Worm (Caenorhabditis elegans) whole organism, mixed stage, embryonic: ENCODE results near the gene dmsr-7.

Source experiments
- bed-3 ChIP-seq: fragments of 200-800 bp; sonication (Bioruptor generic); optimal IDR thresholded peaks from 3 replicates; lab custom pipeline; 2018; ENCODE audit warnings: mild to moderate bottlenecking, missing genetic modification characterization, moderate library complexity, missing compliant biosample characterization
- blmp-1 ChIP-seq: fragments of 150-350 bp; optimal IDR thresholded peaks from 2 replicates; lab custom pipeline; 2014; ENCODE audit warnings: missing biosample characterization, missing genetic modification characterization
- ceh-43 ChIP-seq: fragments of 200-800 bp; sonication (Bioruptor generic); optimal IDR thresholded peaks from 2 replicates; lab custom pipeline; 2018; ENCODE audit warnings: mild to moderate bottlenecking, missing genetic modification characterization, moderate library complexity, missing compliant biosample characterization
- ces-1 ChIP-seq: fragments of 150-350 bp; optimal IDR thresholded peaks from 2 replicates; lab custom pipeline; 2014; ENCODE audit warnings: missing biosample characterization, missing genetic modification reagents, missing genetic modification characterization
- cnd-1 ChIP-seq: fragments of 200-800 bp; sonication (Bioruptor generic); optimal IDR thresholded peaks from 2 replicates; lab custom pipeline; 2018; ENCODE audit warnings: mild to moderate bottlenecking, missing genetic modification characterization, missing compliant biosample characterization
- drap-1 ChIP-seq: fragments of 200-800 bp; sonication (Bioruptor generic); optimal IDR thresholded peaks from 3 replicates; lab custom pipeline; 2018; ENCODE audit warnings: mild to moderate bottlenecking, missing genetic modification characterization, missing compliant biosample characterization
- elt-1 ChIP-seq: sonication (generic microtip); optimal IDR thresholded peaks from 2 replicates; lab custom pipeline; 2017; ENCODE audit warnings: missing genetic modification characterization, mild to moderate bottlenecking, missing compliant biosample characterization, antibody characterized with exemption, moderate library complexity, borderline replicate concordance; ENCODE audit not compliant: insufficient read depth
- elt-3 ChIP-seq: fragments of 150-350 bp; optimal IDR thresholded peaks from 2 replicates; lab custom pipeline; 2014; ENCODE audit warnings: missing biosample characterization, missing genetic modification characterization
- flh-1 ChIP-seq: fragments of 200-800 bp; sonication (Bioruptor generic); optimal IDR thresholded peaks from 2 replicates; lab custom pipeline; 2018; ENCODE audit warnings: mild to moderate bottlenecking, missing genetic modification characterization, moderate library complexity, missing compliant biosample characterization
- ham-2 ChIP-seq: fragments of 200-800 bp; sonication (Bioruptor generic); optimal IDR thresholded peaks from 2 replicates; lab custom pipeline; 2018; ENCODE audit warnings: mild to moderate bottlenecking, missing genetic modification characterization, missing compliant biosample characterization
- hlh-1 ChIP-seq: fragments of 150-350 bp; optimal IDR thresholded peaks from 2 replicates; lab custom pipeline; 2014; ENCODE audit warnings: missing biosample characterization, missing genetic modification reagents, missing genetic modification characterization
- lin-32 ChIP-seq: fragments of 200-800 bp; sonication (Bioruptor generic); optimal IDR thresholded peaks from 2 replicates; lab custom pipeline; 2018; ENCODE audit warnings: mild to moderate bottlenecking, missing genetic modification characterization, missing compliant biosample characterization
- mab-5 ChIP-seq: fragments of 150-350 bp; optimal IDR thresholded peaks from 2 replicates; lab custom pipeline; 2014; ENCODE audit warnings: missing biosample characterization, missing genetic modification characterization
- mep-1 ChIP-seq: fragments of 150-350 bp; optimal IDR thresholded peaks from 2 replicates; lab custom pipeline; 2017; ENCODE audit warnings: missing biosample characterization, missing genetic modification reagents, missing genetic modification characterization, inconsistent platforms
- mls-2 ChIP-seq: sonication (generic microtip); optimal IDR thresholded peaks from 2 replicates; lab custom pipeline; 2016; ENCODE audit warnings: mild to moderate bottlenecking, missing genetic modification characterization, moderate library complexity, missing compliant biosample characterization
- nhr-12 ChIP-seq: fragments of 150-350 bp; optimal IDR thresholded peaks from 2 replicates; lab custom pipeline; 2014; ENCODE audit warnings: missing biosample characterization, missing genetic modification characterization
- nhr-2 ChIP-seq: fragments of 150-350 bp; optimal IDR thresholded peaks from 2 replicates; lab custom pipeline; 2014; ENCODE audit warnings: missing biosample characterization, missing genetic modification characterization
- nhr-237 ChIP-seq: fragments of 150-350 bp; optimal IDR thresholded peaks from 2 replicates; lab custom pipeline; 2014; ENCODE audit warnings: missing biosample characterization, missing genetic modification characterization
- nhr-28 ChIP-seq: fragments of 150-350 bp; optimal IDR thresholded peaks from 2 replicates; lab custom pipeline; 2014; ENCODE audit warnings: missing biosample characterization, missing genetic modification characterization
- pha-4 ChIP-seq: fragments of 150-350 bp; optimal IDR thresholded peaks from 2 replicates; lab custom pipeline; 2018; ENCODE audit warnings: missing biosample characterization, missing genetic modification reagents, missing genetic modification characterization
- sem-2 ChIP-seq: fragments of 200-800 bp; sonication (Bioruptor generic); optimal IDR thresholded peaks from 2 replicates; lab custom pipeline; 2018; ENCODE audit warnings: mild to moderate bottlenecking, missing genetic modification characterization, missing compliant biosample characterization
- snpc-4 ChIP-seq: fragments of 150-350 bp; optimal IDR thresholded peaks from 2 replicates; lab custom pipeline; 2014; ENCODE audit warnings: missing biosample characterization, missing genetic modification characterization
- sptf-1 ChIP-seq: sonication (generic microtip); optimal IDR thresholded peaks from 2 replicates; lab custom pipeline; 2017; ENCODE audit warnings: mild to moderate bottlenecking, missing genetic modification characterization, moderate library complexity, missing compliant biosample characterization
- tbx-8 ChIP-seq: fragments of 200-800 bp; sonication (Bioruptor generic); optimal IDR thresholded peaks from 2 replicates; lab custom pipeline; 2018; ENCODE audit warnings: mild to moderate bottlenecking, missing genetic modification characterization, moderate library complexity, missing compliant biosample characterization
- unc-120 ChIP-seq: sonication (generic microtip); optimal IDR thresholded peaks from 2 replicates; lab custom pipeline; 2017; ENCODE audit warnings: missing genetic modification characterization, missing compliant biosample characterization; ENCODE audit not compliant: poor library complexity, severe bottlenecking
- unc-62 ChIP-seq: fragments of 150-350 bp; optimal IDR thresholded peaks from 2 replicates; lab custom pipeline; 2014; ENCODE audit warnings: missing biosample characterization, missing genetic modification reagents, missing genetic modification characterization
- zip-8 ChIP-seq: fragments of 150-350 bp; optimal IDR thresholded peaks from 2 replicates; lab custom pipeline; 2014; ENCODE audit warnings: missing biosample characterization, missing genetic modification characterization
- ztf-11 ChIP-seq: fragments of 150-350 bp; optimal IDR thresholded peaks from 2 replicates; lab custom pipeline; 2014; ENCODE audit warnings: missing biosample characterization, missing genetic modification characterization

Gene dmsr-7

DNA sequence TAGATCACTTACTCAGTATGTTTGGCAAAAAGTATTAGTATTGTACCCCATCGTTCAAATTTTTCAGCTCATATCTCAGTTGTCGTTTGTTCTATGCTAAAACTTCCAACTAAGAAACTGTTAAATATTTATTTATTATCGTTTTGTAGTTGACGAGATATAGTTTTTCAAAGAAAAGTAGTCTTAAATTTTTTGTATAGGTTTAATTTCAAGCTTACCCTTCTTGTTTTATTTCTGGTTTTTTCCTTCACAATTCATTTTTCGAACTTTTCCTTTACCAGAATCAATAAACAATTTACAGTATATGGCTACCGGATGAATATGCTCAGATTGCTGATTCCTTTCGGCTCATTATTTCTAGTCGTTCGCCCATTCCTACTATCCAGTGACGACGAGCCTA lies 40.7 kb downstream of the dmsr-7 start, which contains the start of gene F08F3.1:
TSS of gene F08F3.1 (plus strand) at position 301 of the 400 bp plus-strand sequence.
- TF ChIP-seq ceh-43 (GFP tag; lab: Kevin White, UChicago) (no peak), ham-2 (no peak), sptf-1 (tag; lab: Kevin White, UChicago) (no peak), unc-62 (GFP tag; lab: Kevin White, UChicago) (no peak), elt-1 (tag; lab: Kevin White, UChicago) (no peak), nhr-12 (tag; lab: Kevin White, UChicago) (no peak), ztf-11 (tag; lab: Kevin White, UChicago) (no peak), nhr-237 (no peak), nhr-28 (no peak), ces-1 (GFP tag; lab: Kevin White, UChicago) (no peak), flh-1 (GFP tag; lab: Kevin White, UChicago) (no peak), mls-2 (tag; lab: Kevin White, UChicago) (no peak), unc-120 (tag; lab: Kevin White, UChicago) (no peak), mab-5 (tag; lab: Kevin White, UChicago) (no peak)

DNA sequence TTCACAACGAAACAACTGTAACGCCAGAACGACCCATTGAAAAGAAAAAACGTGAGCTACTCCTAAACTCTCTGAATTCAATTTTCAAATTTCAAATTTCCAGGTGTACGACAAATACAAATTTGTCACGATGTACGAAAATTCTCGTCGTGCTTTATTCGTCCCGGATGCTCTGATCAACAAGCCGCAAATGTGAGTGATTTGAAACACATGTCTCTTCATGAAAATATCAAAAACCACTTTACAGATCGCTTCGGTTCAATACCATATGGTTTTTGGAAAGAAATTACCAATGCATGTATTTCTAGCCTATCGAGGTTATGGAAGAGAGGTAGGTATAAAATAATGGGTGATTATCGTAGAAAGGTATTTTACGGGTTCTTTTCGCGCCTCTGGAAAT lies 41.9 kb downstream of the dmsr-7 start:
- TF ChIP-seq nhr-2 (no peak), ztf-11 (tag; lab: Kevin White, UChicago) (no peak), nhr-12 (tag; lab: Kevin White, UChicago) (no peak), ceh-43 (GFP tag; lab: Kevin White, UChicago) (no peak), drap-1 (GFP tag; lab: Kevin White, UChicago) (no peak), lin-32 (GFP tag; lab: Kevin White, UChicago) (no peak), flh-1 (GFP tag; lab: Kevin White, UChicago) (no peak), mep-1 (tag; lab: Kevin White, UChicago) (no peak), mls-2 (tag; lab: Kevin White, UChicago) (no peak), mab-5 (tag; lab: Kevin White, UChicago) (no peak), zip-8 (tag; lab: Kevin White, UChicago) (no peak), snpc-4 (no peak), sptf-1 (tag; lab: Kevin White, UChicago) (no peak), nhr-237 (no peak), hlh-1 (tag; lab: Kevin White, UChicago) (no peak)

DNA sequence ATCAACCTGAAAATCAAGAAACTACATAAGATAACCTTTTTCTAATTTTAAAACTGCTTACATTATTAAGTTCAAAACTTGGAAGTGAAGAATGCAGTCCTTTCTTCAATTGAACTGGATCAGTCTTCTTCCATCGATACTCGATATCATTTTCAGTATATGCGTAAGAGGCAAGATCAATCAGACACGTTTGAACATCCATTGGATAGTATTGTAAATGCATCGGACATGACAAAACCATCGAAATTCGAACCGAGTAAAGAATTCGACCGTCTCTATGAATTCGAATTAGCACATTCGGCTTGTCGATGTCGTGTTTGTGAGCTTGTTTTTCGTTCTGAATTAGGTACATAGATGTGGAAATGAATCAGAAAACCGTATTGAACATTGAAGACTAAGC lies 45.6 kb downstream of the dmsr-7 start:
- no peak for TF ChIP-seq bed-3
- TF ChIP-seq lin-32 (GFP tag; lab: Kevin White, UChicago), result no peak
- no peak for TF ChIP-seq pha-4 (tag; lab: Kevin White, UChicago)
- no peak for TF ChIP-seq tbx-8 (GFP tag; lab: Kevin White, UChicago)
- no peak for TF ChIP-seq blmp-1 (tag; lab: Kevin White, UChicago)
- TF ChIP-seq nhr-237, result no peak
- TF ChIP-seq nhr-28, result no peak
- TF ChIP-seq nhr-2, result no peak
- TF ChIP-seq drap-1 (GFP tag; lab: Kevin White, UChicago), result no peak
- no peak for TF ChIP-seq unc-120 (tag; lab: Kevin White, UChicago)
- no peak for TF ChIP-seq flh-1 (GFP tag; lab: Kevin White, UChicago)
- no peak for TF ChIP-seq sem-2 (GFP tag; lab: Kevin White, UChicago)
- TF ChIP-seq ham-2, result no peak
- TF ChIP-seq cnd-1, result no peak
- TF ChIP-seq sptf-1 (tag; lab: Kevin White, UChicago), result no peak

DNA sequence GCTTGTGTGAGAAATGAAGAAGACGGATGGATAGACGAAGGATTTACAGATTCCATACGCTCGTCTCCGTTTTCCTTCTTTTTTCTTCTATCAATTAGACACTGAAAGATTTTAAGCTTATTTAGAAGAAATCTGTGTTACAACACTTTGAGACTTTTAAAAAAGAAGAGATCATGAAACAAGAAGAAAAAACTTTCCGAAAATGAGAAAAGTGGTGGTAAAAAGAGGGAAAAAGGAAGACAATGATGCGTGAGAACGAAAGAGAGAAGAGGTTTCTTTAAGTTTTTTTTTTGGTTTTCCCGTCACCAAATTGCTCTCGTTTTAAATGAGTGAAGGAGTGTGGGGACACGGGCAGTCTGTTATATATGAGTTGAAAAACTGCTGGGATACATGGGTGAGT lies 48.5 kb downstream of the dmsr-7 start, which contains the start of gene glc-3:
TSS of gene glc-3 (minus strand) at position 101 of the 400 bp plus-strand sequence.
- no peak for TF ChIP-seq lin-32 (GFP tag; lab: Kevin White, UChicago)

DNA sequence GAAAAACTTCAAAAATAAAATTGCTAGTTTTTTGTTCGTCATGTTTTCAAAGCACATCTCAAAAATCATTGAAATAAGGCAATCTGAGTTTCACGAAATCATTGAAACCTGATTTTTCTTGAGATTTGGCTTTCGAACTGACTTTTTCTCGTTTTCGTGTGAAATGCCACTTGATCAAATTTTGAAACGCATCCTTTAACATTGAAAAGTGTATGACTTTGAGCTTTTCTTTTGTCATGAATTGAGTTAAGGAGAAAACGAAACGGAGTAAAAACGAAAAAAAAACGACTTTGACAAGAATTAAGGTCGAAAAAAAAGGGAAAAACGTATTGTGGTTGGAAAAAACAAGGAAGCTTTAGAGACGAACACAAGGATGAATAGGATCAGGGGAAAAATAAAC lies 49.8 kb downstream of the dmsr-7 start:
- TF ChIP-seq ces-1 (GFP tag; lab: Kevin White, UChicago), result peak; percentile 9
- TF ChIP-seq elt-3 (tag; lab: Kevin White, UChicago), result no peak
- no peak for TF ChIP-seq unc-120 (tag; lab: Kevin White, UChicago)
- TF ChIP-seq, all 35 proteins: peak for 1
